Comparison of ENCODE assay signal across 1 worm cellular context in the genomic region with DNA sequence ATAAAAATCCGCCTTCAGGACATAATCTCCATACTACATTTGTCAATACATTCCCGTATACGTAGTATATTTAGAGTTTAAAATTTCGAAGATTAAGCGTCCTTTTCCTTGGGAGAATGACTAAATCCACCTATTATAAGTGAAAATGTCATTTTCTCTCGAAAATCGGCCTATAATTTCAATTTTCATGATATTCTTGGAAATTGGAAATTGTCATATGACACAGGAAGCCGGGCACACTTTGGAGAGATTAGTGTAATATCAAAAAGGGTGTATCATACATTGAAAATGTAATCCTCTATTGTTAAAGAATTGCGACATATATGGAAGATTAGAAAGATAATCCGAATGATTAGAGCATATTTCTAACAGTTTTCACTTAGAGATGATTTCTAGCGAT.
TF ChIP-seq lines count a peak whose summit lies in the region.

No protein-coding gene starts in this region.

TF ChIP-seq in whole organism, L1 larva, 84 proteins besides CTCF, POLR2A, EP300 and RAD21 (continued from another document):
- TF ChIP-seq C16A3.4 (tag; optimal IDR thresholded peaks at IDR 0.05; lab: Kevin White, UChicago): no peak
- TF ChIP-seq ceh-8 (GFP tag; optimal IDR thresholded peaks at IDR 0.05; lab: Kevin White, UChicago): no peak
- TF ChIP-seq aha-1 (tag; optimal IDR thresholded peaks at IDR 0.05; lab: Kevin White, UChicago): no peak
- no peak for TF ChIP-seq ceh-88 (GFP tag; IDR thresholded peaks at IDR 0.05; lab: Robert Waterston, UW)
- TF ChIP-seq nhr-28 (tag; optimal IDR thresholded peaks at IDR 0.05; lab: Kevin White, UChicago): no peak
- TF ChIP-seq hpl-2 (GFP tag; optimal IDR thresholded peaks at IDR 0.05; lab: Kevin White, UChicago): no peak
- TF ChIP-seq mdl-1 (tag; optimal IDR thresholded peaks at IDR 0.05; lab: Kevin White, UChicago): no peak
- TF ChIP-seq nhr-76 (tag; optimal IDR thresholded peaks at IDR 0.05; lab: Kevin White, UChicago): no peak
- no peak for TF ChIP-seq unc-130 (tag; optimal IDR thresholded peaks at IDR 0.05; lab: Kevin White, UChicago)
- no peak for TF ChIP-seq tlp-1 (tag; optimal IDR thresholded peaks at IDR 0.05; lab: Kevin White, UChicago)
- TF ChIP-seq blmp-1 (tag; optimal IDR thresholded peaks at IDR 0.05; lab: Kevin White, UChicago): no peak
- no peak for TF ChIP-seq elt-2 (tag; optimal IDR thresholded peaks at IDR 0.05; lab: Kevin White, UChicago)
- no peak for TF ChIP-seq ceh-82 (tag; optimal IDR thresholded peaks at IDR 0.05; lab: Kevin White, UChicago)
- no peak for TF ChIP-seq efl-1 (optimal IDR thresholded peaks at IDR 0.05; lab: Kevin White, UChicago)
- TF ChIP-seq efl-1 (GFP tag; optimal IDR thresholded peaks at IDR 0.05 in 1 of 2; lab: Kevin White, UChicago): no peak
- no peak for TF ChIP-seq rnt-1 (tag; optimal IDR thresholded peaks at IDR 0.05; lab: Kevin White, UChicago)
- TF ChIP-seq grh-1 (GFP tag; IDR thresholded peaks at IDR 0.05; lab: Robert Waterston, UW): no peak
- TF ChIP-seq ama-1 (optimal IDR thresholded peaks at IDR 0.05; lab: Kevin White, UChicago): no peak
- TF ChIP-seq lin-14 (GFP tag; optimal IDR thresholded peaks at IDR 0.05; lab: Kevin White, UChicago): no peak
- no peak for TF ChIP-seq nhr-237 (tag; optimal IDR thresholded peaks at IDR 0.05; lab: Kevin White, UChicago)
- no peak for TF ChIP-seq alr-1 (tag; optimal IDR thresholded peaks at IDR 0.05; lab: Kevin White, UChicago; ENCODE audit: borderline replicate concordance)
- TF ChIP-seq jun-1 (tag; optimal IDR thresholded peaks at IDR 0.05; lab: Kevin White, UChicago): peak; percentile 1
- no peak for TF ChIP-seq sptf-1 (tag; optimal IDR thresholded peaks at IDR 0.05; lab: Kevin White, UChicago)
- no peak for TF ChIP-seq lin-13 (GFP tag; optimal IDR thresholded peaks at IDR 0.05; lab: Kevin White, UChicago)
- TF ChIP-seq lsy-2 (tag; optimal IDR thresholded peaks at IDR 0.05; lab: Kevin White, UChicago): peak in 1 of 2 experiments; percentile 55
- TF ChIP-seq tbx-2 (tag; optimal IDR thresholded peaks at IDR 0.05; lab: Kevin White, UChicago): no peak
- peak; percentile 60 for TF ChIP-seq swsn-7 (tag; optimal IDR thresholded peaks at IDR 0.05; lab: Kevin White, UChicago)
- no peak for TF ChIP-seq nhr-77 (tag; optimal IDR thresholded peaks at IDR 0.05; lab: Kevin White, UChicago)
- no peak for TF ChIP-seq unc-98 (GFP tag; IDR thresholded peaks at IDR 0.05; lab: Robert Waterston, UW)
- no peak for TF ChIP-seq mab-9 (GFP tag; IDR thresholded peaks at IDR 0.05; lab: Robert Waterston, UW)
- TF ChIP-seq ztf-11 (tag; optimal IDR thresholded peaks at IDR 0.05; lab: Kevin White, UChicago): no peak
- TF ChIP-seq C34B4.2 (tag; optimal IDR thresholded peaks at IDR 0.05; lab: Kevin White, UChicago): no peak
- peak; percentile 91 for TF ChIP-seq nhr-47 (tag; optimal IDR thresholded peaks at IDR 0.05; lab: Kevin White, UChicago)
- no peak for TF ChIP-seq efl-3 (GFP tag; optimal IDR thresholded peaks at IDR 0.05; lab: Kevin White, UChicago)
- TF ChIP-seq ztf-4 (tag; optimal IDR thresholded peaks at IDR 0.05; lab: Kevin White, UChicago): no peak
- no peak for TF ChIP-seq F16B12.6 (tag; optimal IDR thresholded peaks at IDR 0.05; lab: Kevin White, UChicago)
- no peak for TF ChIP-seq nhr-84 (tag; optimal IDR thresholded peaks at IDR 0.05; lab: Kevin White, UChicago)
- TF ChIP-seq lin-35 (GFP tag; optimal IDR thresholded peaks at IDR 0.05; lab: Kevin White, UChicago): no peak
- TF ChIP-seq unc-86 (tag; optimal IDR thresholded peaks at IDR 0.05; lab: Kevin White, UChicago): no peak
- peak; percentile 6 for TF ChIP-seq xbp-1 (tag; optimal IDR thresholded peaks at IDR 0.05; lab: Kevin White, UChicago)
- TF ChIP-seq irx-1 (tag; optimal IDR thresholded peaks at IDR 0.05; lab: Kevin White, UChicago): peak; percentile 11
- TF ChIP-seq Y116A8C.19 (tag; optimal IDR thresholded peaks at IDR 0.05; lab: Kevin White, UChicago; ENCODE audit: borderline replicate concordance): no peak
- peak; percentile 50 for TF ChIP-seq nhr-85 (tag; lab: Kevin White, UChicago)
- no peak for TF ChIP-seq lin-15B (tag; optimal IDR thresholded peaks at IDR 0.05; lab: Kevin White, UChicago)
- peak; percentile 95 for TF ChIP-seq fkh-8 (tag; optimal IDR thresholded peaks at IDR 0.05; lab: Kevin White, UChicago)
- peak; percentile 95 for TF ChIP-seq sox-4 (tag; optimal IDR thresholded peaks at IDR 0.05; lab: Kevin White, UChicago)
- no peak for TF ChIP-seq pqm-1 (tag; optimal IDR thresholded peaks at IDR 0.05; lab: Kevin White, UChicago)
- no peak for TF ChIP-seq C04F5.9 (tag; optimal IDR thresholded peaks at IDR 0.05; lab: Kevin White, UChicago)
- TF ChIP-seq egl-27 (tag; optimal IDR thresholded peaks at IDR 0.05; lab: Kevin White, UChicago): no peak
- TF ChIP-seq fkh-10 (GFP tag; optimal IDR thresholded peaks at IDR 0.05; lab: Kevin White, UChicago): no peak
- no peak for TF ChIP-seq vab-15 (tag; optimal IDR thresholded peaks at IDR 0.05; lab: Kevin White, UChicago)
- no peak for TF ChIP-seq ceh-63 (GFP tag; optimal IDR thresholded peaks at IDR 0.05; lab: Kevin White, UChicago)
- TF ChIP-seq ceh-90 (tag; optimal IDR thresholded peaks at IDR 0.05; lab: Kevin White, UChicago): no peak
- TF ChIP-seq pax-3 (tag; optimal IDR thresholded peaks at IDR 0.05; lab: Kevin White, UChicago): peak; percentile 97
- TF ChIP-seq dpl-1 (GFP tag; optimal IDR thresholded peaks at IDR 0.05; lab: Kevin White, UChicago): no peak
- TF ChIP-seq lir-3 (tag; optimal IDR thresholded peaks at IDR 0.05; lab: Kevin White, UChicago; ENCODE audit: poor library complexity): no peak
- no peak for TF ChIP-seq nhr-90 (tag; optimal IDR thresholded peaks at IDR 0.05; lab: Kevin White, UChicago; ENCODE audit: poor library complexity)
